Worm (Caenorhabditis elegans) whole organism, L2 larva: ENCODE data around the gene mthf-1.

ENCODE experiments used
- C34F6.9 ChIP-seq: fragments of 150-350 bp; optimal IDR thresholded peaks from 2 replicates; lab custom pipeline; 2014; ENCODE audit warnings: missing biosample characterization, missing genetic modification characterization
- ZK546.5 ChIP-seq: sonication (generic microtip); optimal IDR thresholded peaks from 2 replicates; lab custom pipeline; 2017; ENCODE audit warnings: missing biosample characterization, missing genetic modification characterization
- aly-2 ChIP-seq: fragments of 150-350 bp; optimal IDR thresholded peaks from 2 replicates; lab custom pipeline; 2014; ENCODE audit warnings: missing biosample characterization, missing genetic modification characterization
- blmp-1 ChIP-seq: sonication (generic microtip); optimal IDR thresholded peaks from 2 replicates; lab custom pipeline; 2017; ENCODE audit warnings: missing genetic modification characterization, mild to moderate bottlenecking, missing compliant biosample characterization, antibody characterized with exemption, moderate library complexity; ENCODE audit not compliant: insufficient read depth
- crh-2 ChIP-seq: sonication (generic microtip); optimal IDR thresholded peaks from 2 replicates; lab custom pipeline; 2017; ENCODE audit warnings: missing biosample characterization, missing genetic modification characterization
- dmd-4 ChIP-seq: sonication (generic microtip); optimal IDR thresholded peaks from 2 replicates; lab custom pipeline; 2017; ENCODE audit warnings: missing biosample characterization, missing genetic modification characterization
- elt-1 ChIP-seq: fragments of 150-350 bp; optimal IDR thresholded peaks from 2 replicates; lab custom pipeline; 2014; ENCODE audit warnings: missing biosample characterization, missing genetic modification characterization
- elt-3 ChIP-seq: sonication (generic microtip); optimal IDR thresholded peaks from 2 replicates; lab custom pipeline; 2017; ENCODE audit warnings: missing biosample characterization, missing genetic modification characterization
- lin-13 ChIP-seq: fragments of 150-350 bp; optimal IDR thresholded peaks from 2 replicates; lab custom pipeline; 2014; ENCODE audit warnings: missing biosample characterization, missing genetic modification reagents, missing genetic modification characterization
- lin-39 ChIP-seq: fragments of 150-350 bp; optimal IDR thresholded peaks from 2 replicates; lab custom pipeline; 2014; ENCODE audit warnings: missing biosample characterization, missing genetic modification reagents, missing genetic modification characterization
- mab-5 ChIP-seq: fragments of 150-350 bp; optimal IDR thresholded peaks from 2 replicates; lab custom pipeline; 2014; ENCODE audit warnings: missing biosample characterization, missing genetic modification characterization
- mbf-1 ChIP-seq: sonication (generic microtip); optimal IDR thresholded peaks from 2 replicates; lab custom pipeline; 2017; ENCODE audit warnings: missing biosample characterization, missing genetic modification characterization
- nhr-129 ChIP-seq: fragments of 150-350 bp; optimal IDR thresholded peaks from 2 replicates; lab custom pipeline; 2014; ENCODE audit warnings: missing biosample characterization, missing genetic modification characterization
- nhr-21 ChIP-seq: fragments of 150-350 bp; optimal IDR thresholded peaks from 2 replicates; lab custom pipeline; 2014; ENCODE audit warnings: missing biosample characterization, missing genetic modification characterization
- nhr-23 ChIP-seq: fragments of 150-350 bp; optimal IDR thresholded peaks from 2 replicates; lab custom pipeline; 2014; ENCODE audit warnings: missing biosample characterization, missing genetic modification reagents, missing genetic modification characterization
- nhr-237 ChIP-seq: fragments of 150-350 bp; optimal IDR thresholded peaks from 2 replicates; lab custom pipeline; 2014; ENCODE audit warnings: missing biosample characterization, missing genetic modification characterization
- nhr-25 ChIP-seq: fragments of 150-350 bp; sonication (generic microtip); optimal IDR thresholded peaks from 3 replicates; lab custom pipeline; 2014; ENCODE audit warnings: missing biosample characterization, missing genetic modification characterization
- nhr-77 ChIP-seq: fragments of 150-350 bp; optimal IDR thresholded peaks from 2 replicates; lab custom pipeline; 2014; ENCODE audit warnings: missing biosample characterization, missing genetic modification characterization
- peb-1 ChIP-seq: fragments of 150-350 bp; optimal IDR thresholded peaks from 2 replicates; lab custom pipeline; 2014; ENCODE audit warnings: missing biosample characterization, missing genetic modification characterization
- snpc-4 ChIP-seq: fragments of 150-350 bp; optimal IDR thresholded peaks from 2 replicates; lab custom pipeline; 2014; ENCODE audit warnings: missing biosample characterization, missing genetic modification characterization
- zag-1 ChIP-seq: fragments of 150-350 bp; optimal IDR thresholded peaks from 2 replicates; lab custom pipeline; 2014; ENCODE audit warnings: missing biosample characterization, missing genetic modification characterization
- ztf-11 ChIP-seq: sonication (generic microtip); optimal IDR thresholded peaks from 2 replicates; lab custom pipeline; 2017; ENCODE audit warnings: missing biosample characterization, missing genetic modification characterization

The mthf-1 gene

DNA sequence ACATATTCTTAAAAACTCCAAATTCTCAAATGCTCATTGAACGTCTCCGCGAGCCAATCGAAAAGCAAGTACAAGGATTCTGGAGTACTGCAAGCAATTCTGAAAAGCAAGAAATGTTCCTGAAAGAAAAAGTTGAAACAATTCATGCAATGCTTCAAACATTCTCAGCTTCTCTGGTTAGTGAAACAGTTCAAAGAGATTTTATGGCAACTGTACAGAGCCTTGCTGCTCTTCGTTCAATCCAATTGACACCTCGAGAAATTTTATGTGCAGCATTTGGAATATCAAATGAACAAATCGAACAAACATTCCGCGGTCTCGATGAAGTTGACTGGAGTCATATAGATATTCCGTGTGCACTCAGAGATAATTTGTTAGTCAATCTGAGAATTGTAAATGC lies 40.9 kb downstream of the mthf-1 start:
- no peak for TF ChIP-seq ztf-11 (tag; lab: Kevin White, UChicago)
- TF ChIP-seq nhr-77 (tag; lab: Kevin White, UChicago): no peak
- TF ChIP-seq nhr-23 (tag; lab: Kevin White, UChicago): no peak
- no peak for TF ChIP-seq lin-13 (GFP tag; lab: Kevin White, UChicago)
- no peak for TF ChIP-seq crh-2 (tag; lab: Kevin White, UChicago)
- no peak for TF ChIP-seq zag-1 (tag; lab: Kevin White, UChicago)
- no peak for TF ChIP-seq elt-1 (tag; lab: Kevin White, UChicago)
- TF ChIP-seq nhr-129: no peak
- no peak for TF ChIP-seq blmp-1 (tag; lab: Kevin White, UChicago)
- TF ChIP-seq mbf-1 (tag; lab: Kevin White, UChicago): no peak
- no peak for TF ChIP-seq nhr-21
- no peak for TF ChIP-seq nhr-237
- no peak for TF ChIP-seq mab-5 (tag; lab: Kevin White, UChicago)
- TF ChIP-seq peb-1: no peak
- TF ChIP-seq, all 48 proteins: peak for 0

DNA sequence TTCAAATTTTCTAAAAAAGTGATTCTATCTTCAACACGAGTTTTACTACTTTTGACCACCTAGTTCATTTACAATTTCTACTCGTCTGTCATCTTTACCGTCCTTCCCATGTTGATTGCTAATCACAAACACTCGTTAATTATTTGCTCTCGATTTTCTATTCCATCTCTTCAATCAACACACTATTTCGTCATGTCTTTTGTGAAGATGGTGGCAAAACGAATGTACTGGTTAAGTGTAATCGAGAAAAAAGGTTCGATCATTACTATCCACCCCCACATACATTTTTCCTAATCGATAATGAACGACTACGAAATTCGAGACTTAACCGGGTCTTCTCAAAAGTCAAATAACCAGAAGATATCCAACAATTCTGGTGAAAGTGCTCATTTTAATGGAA lies 53.0 kb downstream of the mthf-1 start, which contains the start of gene cpna-2:
Gene cpna-2 (plus strand): TSS at position 301 of the 400 bp plus-strand sequence.
- no peak for TF ChIP-seq lin-39 (tag; lab: Kevin White, UChicago)
- no peak for TF ChIP-seq aly-2
- TF ChIP-seq dmd-4: no peak
- TF ChIP-seq nhr-129: no peak
- no peak for TF ChIP-seq nhr-25
- TF ChIP-seq elt-3 (tag; lab: Kevin White, UChicago): no peak
- TF ChIP-seq ZK546.5 (tag; lab: Kevin White, UChicago): no peak
- no peak for TF ChIP-seq snpc-4 (tag; lab: Kevin White, UChicago)
- no peak for TF ChIP-seq nhr-21
- TF ChIP-seq C34F6.9 (tag; lab: Kevin White, UChicago): no peak
